Worm (Caenorhabditis elegans) whole organism, late embryonic: ENCODE data around the gene cnnm-5.

ENCODE experiments used
- C08G9.2 ChIP-seq: sonication (generic microtip); optimal IDR thresholded peaks from 2 replicates; lab custom pipeline; 2016; ENCODE audit warnings: mild to moderate bottlenecking, missing genetic modification characterization, moderate library complexity, missing compliant biosample characterization
- C38D4.7 ChIP-seq: fragments of 200-800 bp; sonication (Bioruptor generic); optimal IDR thresholded peaks from 2 replicates; lab custom pipeline; 2018; ENCODE audit warnings: mild to moderate bottlenecking, missing genetic modification characterization, moderate library complexity, missing compliant biosample characterization
- K02D7.2 ChIP-seq: sonication (generic microtip); optimal IDR thresholded peaks from 2 replicates; lab custom pipeline; 2017; ENCODE audit warnings: mild to moderate bottlenecking, missing genetic modification characterization, missing compliant biosample characterization
- K09A11.1 ChIP-seq: sonication (generic microtip); optimal IDR thresholded peaks from 2 replicates; lab custom pipeline; 2017; ENCODE audit warnings: antibody characterized with exemption, mild to moderate bottlenecking, missing genetic modification characterization, missing compliant biosample characterization; ENCODE audit not compliant: insufficient read depth
- Y22D7AL.16 ChIP-seq: sonication (generic microtip); optimal IDR thresholded peaks from 2 replicates; lab custom pipeline; 2016; ENCODE audit warnings: missing genetic modification characterization, missing compliant biosample characterization
- ahr-1 ChIP-seq: sonication (generic microtip); optimal IDR thresholded peaks from 2 replicates; lab custom pipeline; 2016; ENCODE audit warnings: missing genetic modification characterization, missing compliant biosample characterization
- ama-1 ChIP-seq: fragments of 150-350 bp; optimal IDR thresholded peaks from 2 replicates; lab custom pipeline; 2014
- ceh-14 ChIP-seq: sonication (generic microtip); optimal IDR thresholded peaks from 2 replicates; lab custom pipeline; 2016; ENCODE audit warnings: missing genotype, missing genetic modification characterization, missing compliant biosample characterization
- ceh-24 ChIP-seq: sonication (generic microtip); optimal IDR thresholded peaks from 2 replicates; lab custom pipeline; 2016; ENCODE audit warnings: mild to moderate bottlenecking, missing genetic modification characterization, missing compliant biosample characterization
- ceh-31 ChIP-seq: sonication (generic microtip); optimal IDR thresholded peaks from 2 replicates; lab custom pipeline; 2016; ENCODE audit warnings: missing genetic modification characterization, missing compliant biosample characterization
- ceh-34 ChIP-seq: sonication (generic microtip); optimal IDR thresholded peaks from 2 replicates; lab custom pipeline; 2016; ENCODE audit warnings: mild to moderate bottlenecking, missing genetic modification characterization, missing compliant biosample characterization
- ceh-45 ChIP-seq: fragments of 200-800 bp; sonication (Bioruptor generic); IDR thresholded peaks from 2 replicates; pipeline ENCODE4 v1.3.6; 2022; ENCODE audit warnings: missing genetic modification reagents, missing genetic modification characterization, missing compliant biosample characterization
- ceh-48 ChIP-seq: sonication (generic microtip); optimal IDR thresholded peaks from 2 replicates; lab custom pipeline; 2016; ENCODE audit warnings: missing genetic modification characterization, inconsistent platforms, missing compliant biosample characterization
- ceh-6 ChIP-seq: fragments of 200-800 bp; sonication (Bioruptor generic); optimal IDR thresholded peaks from 2 replicates; lab custom pipeline; 2018; ENCODE audit warnings: mild to moderate bottlenecking, missing genetic modification characterization, missing compliant biosample characterization
- ceh-9 ChIP-seq: sonication (generic microtip); optimal IDR thresholded peaks from 2 replicates; lab custom pipeline; 2016; ENCODE audit warnings: mild to moderate bottlenecking, missing genetic modification characterization, inconsistent platforms, missing compliant biosample characterization
- dmd-4 ChIP-seq: sonication (generic microtip); optimal IDR thresholded peaks from 2 replicates; lab custom pipeline; 2016; ENCODE audit warnings: borderline replicate concordance, missing genetic modification characterization, missing compliant biosample characterization
- elt-4 ChIP-seq: sonication (generic microtip); optimal IDR thresholded peaks from 2 replicates; lab custom pipeline; 2016; ENCODE audit warnings: missing genetic modification characterization, missing compliant biosample characterization
- ets-4 ChIP-seq: sonication (generic microtip); optimal IDR thresholded peaks from 2 replicates; lab custom pipeline; 2016; ENCODE audit warnings: missing genetic modification characterization, missing compliant biosample characterization
- hlh-13 ChIP-seq: fragments of 200-800 bp; sonication (Bioruptor generic); optimal IDR thresholded peaks from 2 replicates; lab custom pipeline; 2018; ENCODE audit warnings: mild to moderate bottlenecking, missing genetic modification characterization, missing compliant biosample characterization
- hlh-15 ChIP-seq: sonication (generic microtip); optimal IDR thresholded peaks from 2 replicates; lab custom pipeline; 2016; ENCODE audit warnings: missing genetic modification characterization, missing compliant biosample characterization
- hlh-30 ChIP-seq: sonication (generic microtip); optimal IDR thresholded peaks from 2 replicates; lab custom pipeline; 2017; ENCODE audit warnings: antibody characterized with exemption, missing genetic modification characterization, missing compliant biosample characterization; ENCODE audit not compliant: insufficient read depth
- lin-11 ChIP-seq: fragments of 200-800 bp; sonication (Bioruptor generic); optimal IDR thresholded peaks from 2 replicates; lab custom pipeline; 2018; ENCODE audit warnings: mild to moderate bottlenecking, missing genetic modification characterization, missing compliant biosample characterization
- nhr-11 ChIP-seq: fragments of 150-350 bp; optimal IDR thresholded peaks from 2 replicates; lab custom pipeline; 2014; ENCODE audit warnings: missing biosample characterization, missing genetic modification characterization
- nhr-232 ChIP-seq: sonication (generic microtip); optimal IDR thresholded peaks from 2 replicates; lab custom pipeline; 2016; ENCODE audit warnings: missing genetic modification characterization, missing compliant biosample characterization
- npax-4 ChIP-seq: sonication (generic microtip); optimal IDR thresholded peaks from 2 replicates; lab custom pipeline; 2016; ENCODE audit warnings: missing genetic modification characterization, missing compliant biosample characterization
- odd-2 ChIP-seq: sonication (generic microtip); optimal IDR thresholded peaks from 2 replicates; lab custom pipeline; 2017; ENCODE audit warnings: antibody characterized with exemption, mild to moderate bottlenecking, missing genetic modification characterization, missing compliant biosample characterization
- pag-3 ChIP-seq: sonication (generic microtip); optimal IDR thresholded peaks from 2 replicates; lab custom pipeline; 2016; ENCODE audit warnings: missing compliant biosample characterization, missing genetic modification characterization, borderline replicate concordance
- pax-1 ChIP-seq: fragments of 150-350 bp; optimal IDR thresholded peaks from 2 replicates; lab custom pipeline; 2014; ENCODE audit warnings: missing biosample characterization, missing genetic modification characterization
- pha-2 ChIP-seq: sonication (generic microtip); optimal IDR thresholded peaks from 2 replicates; lab custom pipeline; 2017; ENCODE audit warnings: mild to moderate bottlenecking, missing genetic modification characterization, missing compliant biosample characterization
- pros-1 ChIP-seq: fragments of 150-350 bp; optimal IDR thresholded peaks from 2 replicates; lab custom pipeline; 2014; ENCODE audit warnings: missing biosample characterization, missing genetic modification reagents, missing genetic modification characterization
- sdc-2 ChIP-seq: sonication (generic microtip); optimal IDR thresholded peaks from 2 replicates; lab custom pipeline; 2016; ENCODE audit warnings: missing genotype, missing genetic modification characterization, missing compliant biosample characterization
- sox-2 ChIP-seq: fragments of 200-800 bp; sonication (Bioruptor generic); IDR thresholded peaks from 2 replicates; pipeline ENCODE4 v1.3.6; 2022; ENCODE audit warnings: missing genetic modification reagents, missing genetic modification characterization, missing compliant biosample characterization
- sox-4 ChIP-seq: sonication (generic microtip); optimal IDR thresholded peaks from 2 replicates; lab custom pipeline; 2017; ENCODE audit warnings: mild to moderate bottlenecking, missing genetic modification characterization, inconsistent platforms, missing compliant biosample characterization
- tbx-7 ChIP-seq: sonication (generic microtip); optimal IDR thresholded peaks from 2 replicates; lab custom pipeline; 2016; ENCODE audit warnings: missing genotype, missing genetic modification characterization, missing compliant biosample characterization
- unc-3 ChIP-seq, 2 experiments: fragments of 200-800 bp in 1 of 2; sonication (Bioruptor generic) in 1 of 2; sonication (generic microtip) in 1 of 2; conservative IDR thresholded peaks in 1 of 2; optimal IDR thresholded peaks in 1 of 2; 2 replicates each; pipeline versions ENCODE4 v1.3.6 to Lab custom; 2016 to 2022; ENCODE audit warnings: missing compliant biosample characterization in 2 of 2, missing genetic modification characterization in 2 of 2, missing genetic modification reagents in 1 of 2
- unc-42 ChIP-seq: sonication (generic microtip); optimal IDR thresholded peaks from 2 replicates; lab custom pipeline; 2016; ENCODE audit warnings: missing genotype, missing genetic modification characterization, missing compliant biosample characterization
- unc-55 ChIP-seq: sonication (generic microtip); optimal IDR thresholded peaks from 2 replicates; lab custom pipeline; 2017; ENCODE audit warnings: missing biosample characterization, missing genetic modification reagents, missing genetic modification characterization
- unc-86 ChIP-seq: sonication (generic microtip); optimal IDR thresholded peaks from 2 replicates; lab custom pipeline; 2016; ENCODE audit warnings: missing genetic modification characterization, missing compliant biosample characterization
- zip-5 ChIP-seq: sonication (generic microtip); optimal IDR thresholded peaks from 2 replicates; lab custom pipeline; 2016; ENCODE audit warnings: missing genetic modification characterization, missing compliant biosample characterization

cnnm-5 gene

DNA sequence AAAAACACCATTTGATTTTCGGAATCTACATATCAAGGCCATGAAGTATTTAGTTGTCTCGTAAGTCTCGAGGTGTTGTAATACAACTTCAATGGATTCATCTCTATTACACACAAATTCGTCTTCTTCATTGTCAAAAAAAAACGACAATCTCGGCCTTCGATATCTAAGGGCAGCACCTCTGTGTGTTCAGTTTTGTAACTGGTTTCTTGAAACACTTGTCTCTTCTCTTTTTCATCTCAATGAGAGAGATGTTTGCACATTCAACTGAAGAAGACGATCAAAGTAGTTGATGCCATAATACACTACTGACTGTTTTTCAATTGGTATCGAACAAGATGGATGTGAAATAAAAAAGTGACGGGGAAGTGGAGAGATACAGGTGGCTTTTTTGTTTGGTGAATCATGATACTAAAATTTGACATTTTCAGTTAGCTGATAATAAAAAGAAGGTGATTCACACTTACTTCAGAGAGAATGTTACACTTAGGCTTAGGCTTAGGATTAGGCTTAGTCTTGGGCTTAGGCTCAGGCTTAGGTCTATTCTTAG, 17.6 kb downstream of the cnnm-5 start:
- peak; percentile 7 for TF ChIP-seq ama-1 (lab: Kevin White, UChicago)
- no peak for TF ChIP-seq ceh-14 (tag; lab: Kevin White, UChicago)
- TF ChIP-seq npax-4 (tag; lab: Kevin White, UChicago) = no peak

DNA sequence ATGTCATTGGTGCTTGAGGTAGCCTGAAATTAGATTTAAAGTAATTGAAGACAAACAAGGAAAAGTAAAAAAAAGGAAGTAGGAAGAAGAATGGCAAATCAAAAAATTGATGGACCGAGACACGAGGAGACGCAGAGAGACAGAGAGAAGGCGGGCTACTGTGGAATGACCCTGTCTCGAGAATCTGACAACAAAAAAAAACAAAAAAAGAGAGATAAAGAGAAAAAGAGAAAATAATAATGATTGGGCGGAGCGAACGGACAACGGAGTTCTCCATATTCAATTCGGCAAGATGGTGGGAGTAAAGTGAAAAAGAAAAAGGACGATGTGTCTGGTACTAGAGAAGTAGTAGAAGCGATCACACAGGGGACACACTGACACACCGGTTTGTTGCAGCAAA, 20.0 kb downstream of the cnnm-5 start, which contains the start of gene toh-1:
Gene toh-1 (minus strand): TSS at position 23 of the 400 bp plus-strand sequence.
- TF ChIP-seq sox-2 (GFP tag; lab: Robert Waterston, UW) (no peak), elt-4 (no peak), nhr-11 (tag; lab: Kevin White, UChicago) (no peak), unc-86 (no peak), ceh-9 (no peak), Y22D7AL.16 (tag; lab: Kevin White, UChicago) (no peak), ama-1 (lab: Kevin White, UChicago) (no peak), odd-2 (tag; lab: Kevin White, UChicago) (no peak), C08G9.2 (tag; lab: Kevin White, UChicago) (no peak), ceh-6 (GFP tag; lab: Kevin White, UChicago) (no peak), hlh-15 (tag; lab: Kevin White, UChicago) (no peak)

DNA sequence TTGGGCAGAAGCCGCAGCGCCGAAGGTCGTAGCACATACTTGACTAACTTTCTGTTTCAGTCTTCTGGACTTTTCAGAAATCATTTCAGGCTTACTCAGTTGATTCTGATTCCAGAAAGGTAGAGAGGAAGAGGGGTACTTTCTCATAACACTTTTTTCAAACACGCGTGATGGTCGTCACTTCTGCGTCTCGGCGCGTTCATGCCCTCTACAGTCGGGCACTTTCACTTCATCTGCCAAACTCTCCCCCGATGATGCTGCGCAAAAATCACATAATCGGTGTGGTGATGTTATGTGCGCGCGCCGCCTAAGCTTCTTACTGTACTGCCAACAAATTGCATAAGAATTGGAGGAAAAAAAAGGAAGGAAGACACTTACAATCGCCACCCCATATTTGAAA, 21.4 kb downstream of the cnnm-5 start:
- TF ChIP-seq npax-4 (tag; lab: Kevin White, UChicago) = no peak
- TF ChIP-seq tbx-7 (tag; lab: Kevin White, UChicago) = no peak
- TF ChIP-seq pha-2 (tag; lab: Kevin White, UChicago) = no peak
- no peak for TF ChIP-seq C08G9.2 (tag; lab: Kevin White, UChicago)
- TF ChIP-seq odd-2 (tag; lab: Kevin White, UChicago) = no peak
- no peak for TF ChIP-seq dmd-4 (tag; lab: Kevin White, UChicago)
- TF ChIP-seq nhr-232 (tag; lab: Kevin White, UChicago) = no peak
- TF ChIP-seq unc-42 (tag; lab: Kevin White, UChicago) = no peak
- TF ChIP-seq pros-1 (tag; lab: Kevin White, UChicago) = no peak
- TF ChIP-seq unc-3 (GFP tag; conservative IDR thresholded peaks at IDR 0.05; lab: Robert Waterston, UW) = no peak
- TF ChIP-seq unc-3 (tag; optimal IDR thresholded peaks at IDR 0.05; lab: Kevin White, UChicago) = no peak
- no peak for TF ChIP-seq ceh-34
- TF ChIP-seq sdc-2 = no peak
- TF ChIP-seq K02D7.2 (tag; lab: Kevin White, UChicago) = no peak
- no peak for TF ChIP-seq pax-1
- TF ChIP-seq K09A11.1 (tag; lab: Kevin White, UChicago) = no peak
- no peak for TF ChIP-seq ama-1 (lab: Kevin White, UChicago)

DNA sequence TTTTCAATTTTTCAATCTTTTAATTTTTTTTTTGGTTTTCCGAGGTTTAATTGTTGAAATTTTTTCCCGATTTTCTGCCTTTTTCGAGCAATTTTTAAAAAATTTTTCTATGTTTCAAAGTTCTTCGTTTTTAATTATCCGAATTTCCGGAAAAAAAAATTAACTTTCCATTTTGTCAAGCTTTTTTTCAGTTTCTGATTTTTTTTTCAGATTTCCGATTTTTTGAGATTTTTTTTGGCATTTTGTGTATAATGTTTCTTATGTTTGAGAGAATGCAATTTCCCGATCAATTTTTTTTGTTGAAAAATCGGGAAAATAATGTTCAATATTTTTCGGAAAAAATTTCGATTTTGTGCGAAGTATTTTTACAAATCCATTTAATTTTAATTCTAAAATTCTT, 22.1 kb downstream of the cnnm-5 start:
- TF ChIP-seq unc-55 (GFP tag; lab: Kevin White, UChicago) = no peak
- no peak for TF ChIP-seq ceh-24 (tag; lab: Kevin White, UChicago)
- no peak for TF ChIP-seq hlh-30 (tag; lab: Kevin White, UChicago)
- TF ChIP-seq ceh-6 (GFP tag; lab: Kevin White, UChicago) = no peak
- no peak for TF ChIP-seq ahr-1 (tag; lab: Kevin White, UChicago)
- TF ChIP-seq unc-42 (tag; lab: Kevin White, UChicago) = no peak
- no peak for TF ChIP-seq sdc-2
- no peak for TF ChIP-seq sox-4 (tag; lab: Kevin White, UChicago)
- TF ChIP-seq ceh-48 = no peak
- no peak for TF ChIP-seq ceh-45 (GFP tag; lab: Robert Waterston, UW)
- TF ChIP-seq nhr-232 (tag; lab: Kevin White, UChicago) = no peak
- no peak for TF ChIP-seq hlh-13 (GFP tag; lab: Kevin White, UChicago)
- TF ChIP-seq pag-3 (tag; lab: Kevin White, UChicago) = no peak
- no peak for TF ChIP-seq ets-4
- TF ChIP-seq hlh-15 (tag; lab: Kevin White, UChicago) = no peak
- no peak for TF ChIP-seq zip-5 (tag; lab: Kevin White, UChicago)
- no peak for TF ChIP-seq ceh-31 (tag; lab: Kevin White, UChicago)
- TF ChIP-seq lin-11 = no peak
- TF ChIP-seq C38D4.7 (GFP tag; lab: Kevin White, UChicago) = no peak
- TF ChIP-seq, all 69 proteins: peak for 0
